Worm (Caenorhabditis elegans) whole organism, L1 larva: ENCODE data around the gene eif-3.L.

Experiments used
- aly-2 ChIP-seq: fragments of 150-350 bp; optimal IDR thresholded peaks from 2 replicates; lab custom pipeline; 2014; ENCODE audit warnings: missing biosample characterization, missing genetic modification characterization
- ama-1 ChIP-seq: fragments of 150-350 bp; optimal IDR thresholded peaks from 2 replicates; lab custom pipeline; 2014
- egl-27 ChIP-seq, 2 experiments: fragments of 150-350 bp in 1 of 2; sonication (generic microtip); optimal IDR thresholded peaks; 3 replicates each; lab custom pipeline; 2017 to 2018; ENCODE audit warnings: missing biosample characterization in 2 of 2, missing genetic modification characterization in 2 of 2, missing genetic modification reagents in 2 of 2
- elt-3 ChIP-seq, 6 experiments: fragments of 150-350 bp in 1 of 6; sonication (generic microtip); optimal IDR thresholded peaks; 2 replicates each; lab custom pipeline; 2017 to 2018; ENCODE audit warnings: missing biosample characterization in 6 of 6, missing genetic modification characterization in 6 of 6, inconsistent platforms in 1 of 6
- fkh-4 ChIP-seq: sonication (generic microtip); optimal IDR thresholded peaks from 2 replicates; lab custom pipeline; 2016; ENCODE audit warnings: missing compliant biosample characterization, missing genetic modification characterization, borderline replicate concordance
- nhr-237 ChIP-seq: fragments of 150-350 bp; optimal IDR thresholded peaks from 2 replicates; lab custom pipeline; 2014; ENCODE audit warnings: missing biosample characterization, missing genetic modification characterization
- nhr-76 ChIP-seq: sonication (generic microtip); optimal IDR thresholded peaks from 2 replicates; lab custom pipeline; 2017; ENCODE audit warnings: missing biosample characterization, missing genetic modification characterization
- unc-130 ChIP-seq: fragments of 150-350 bp; optimal IDR thresholded peaks from 2 replicates; lab custom pipeline; 2017; ENCODE audit warnings: missing biosample characterization, missing genetic modification characterization, inconsistent platforms
- xbp-1 ChIP-seq: sonication (generic microtip); optimal IDR thresholded peaks from 2 replicates; lab custom pipeline; 2016; ENCODE audit warnings: missing genetic modification characterization, missing compliant biosample characterization
- ztf-11 ChIP-seq, 2 experiments: sonication (generic microtip); optimal IDR thresholded peaks; 2 replicates each; lab custom pipeline; 2016 to 2017; ENCODE audit warnings: missing genetic modification characterization in 2 of 2, missing biosample characterization in 1 of 2, missing compliant biosample characterization in 1 of 2

DNA sequence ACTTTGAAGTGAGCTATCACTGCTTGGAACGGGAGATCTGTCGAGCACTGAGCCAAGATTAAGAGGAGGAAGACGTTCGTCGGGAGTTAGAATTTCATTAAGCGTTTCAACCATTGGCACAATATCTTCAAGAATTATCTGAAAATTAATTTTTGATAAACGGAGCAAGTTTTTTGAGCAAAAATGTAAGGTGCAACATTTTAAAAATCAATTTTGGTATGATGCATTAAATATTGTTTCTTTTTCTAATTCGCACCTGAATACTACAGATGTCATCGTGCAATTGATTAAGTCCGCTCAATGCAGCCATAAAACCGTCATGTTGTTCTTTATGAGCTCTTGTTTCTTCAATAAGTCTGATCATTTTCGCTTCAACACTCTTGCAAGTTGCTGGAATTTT lies 26.0 kb upstream of the eif-3.L start, which contains the start of gene ddl-1:
- TF ChIP-seq aly-2 (no peak), xbp-1 (tag; lab: Kevin White, UChicago) (no peak), egl-27 (tag; optimal IDR thresholded peaks at IDR 0.05; lab: Kevin White, UChicago) (no peak), fkh-4 (tag; lab: Kevin White, UChicago) (no peak), unc-130 (tag; lab: Kevin White, UChicago) (no peak), nhr-237 (tag; lab: Kevin White, UChicago) (no peak), elt-3 (tag; optimal IDR thresholded peaks at IDR 0.05; lab: Kevin White, UChicago) (no peak), nhr-76 (tag; lab: Kevin White, UChicago) (no peak), ztf-11 (tag; optimal IDR thresholded peaks at IDR 0.05; lab: Kevin White, UChicago) (no peak), ama-1 (no peak)
